Worm (Caenorhabditis elegans) whole organism, L3 larva: ENCODE data around the gene rnp-5.

Experiments
- R02D3.7 ChIP-seq: fragments of 150-350 bp; optimal IDR thresholded peaks from 2 replicates; lab custom pipeline; 2014; ENCODE audit warnings: missing biosample characterization, missing genetic modification characterization
- aly-2 ChIP-seq: fragments of 150-350 bp; optimal IDR thresholded peaks from 2 replicates; lab custom pipeline; 2014; ENCODE audit warnings: missing biosample characterization, missing genetic modification characterization
- ama-1 ChIP-seq: fragments of 150-350 bp; optimal IDR thresholded peaks from 2 replicates; lab custom pipeline; 2018
- ceh-28 ChIP-seq: fragments of 150-350 bp; optimal IDR thresholded peaks from 2 replicates; lab custom pipeline; 2014; ENCODE audit warnings: missing biosample characterization, missing genetic modification reagents, missing genetic modification characterization
- egl-27 ChIP-seq: sonication (generic microtip); optimal IDR thresholded peaks from 4 replicates; lab custom pipeline; 2017; ENCODE audit warnings: missing biosample characterization, missing genetic modification reagents, missing genetic modification characterization
- egl-5 ChIP-seq: fragments of 150-350 bp; optimal IDR thresholded peaks from 2 replicates; lab custom pipeline; 2017; ENCODE audit warnings: missing biosample characterization, missing genetic modification reagents, missing genetic modification characterization, inconsistent platforms
- elt-2 ChIP-seq: sonication (generic microtip); optimal IDR thresholded peaks from 2 replicates; lab custom pipeline; 2016; ENCODE audit warnings: missing genetic modification reagents, mild to moderate bottlenecking, missing genetic modification characterization, missing compliant biosample characterization
- elt-3 ChIP-seq, 3 experiments: fragments of 150-350 bp in 1 of 3; sonication (generic microtip) in 2 of 3; optimal IDR thresholded peaks; 2 replicates in 2 of 3; 4 replicates in 1 of 3; lab custom pipeline; 2014 to 2017; ENCODE audit warnings: missing biosample characterization in 3 of 3, missing genetic modification characterization in 3 of 3
- eor-1 ChIP-seq, 2 experiments: fragments of 150-350 bp; optimal IDR thresholded peaks; 2 replicates each; lab custom pipeline; 2014 to 2018; ENCODE audit warnings: missing biosample characterization in 2 of 2, missing genetic modification characterization in 2 of 2
- fkh-10 ChIP-seq: sonication (generic microtip); optimal IDR thresholded peaks from 2 replicates; lab custom pipeline; 2017; ENCODE audit warnings: missing biosample characterization, missing genetic modification reagents, missing genetic modification characterization
- fkh-2 ChIP-seq: fragments of 150-350 bp; optimal IDR thresholded peaks from 2 replicates; lab custom pipeline; 2014; ENCODE audit warnings: missing biosample characterization, missing genetic modification reagents, missing genetic modification characterization
- fos-1 ChIP-seq: fragments of 150-350 bp; optimal IDR thresholded peaks from 2 replicates; lab custom pipeline; 2014; ENCODE audit warnings: missing biosample characterization, missing genetic modification characterization
- hmg-11 ChIP-seq: sonication (generic microtip); optimal IDR thresholded peaks from 2 replicates; lab custom pipeline; 2016; ENCODE audit warnings: missing genetic modification characterization, missing compliant biosample characterization
- jun-1 ChIP-seq: fragments of 150-350 bp; optimal IDR thresholded peaks from 2 replicates; lab custom pipeline; 2014; ENCODE audit warnings: missing biosample characterization, missing genetic modification reagents, missing genetic modification characterization
- lin-15B ChIP-seq: fragments of 150-350 bp; optimal IDR thresholded peaks from 2 replicates; lab custom pipeline; 2014; ENCODE audit warnings: missing biosample characterization, missing genetic modification characterization
- lin-39 ChIP-seq: fragments of 150-350 bp; optimal IDR thresholded peaks from 2 replicates; lab custom pipeline; 2018; ENCODE audit warnings: missing biosample characterization, missing genetic modification reagents, missing genetic modification characterization
- mdl-1 ChIP-seq: fragments of 150-350 bp; optimal IDR thresholded peaks from 2 replicates; lab custom pipeline; 2014; ENCODE audit warnings: missing biosample characterization, missing genetic modification characterization
- nfya-1 ChIP-seq: sonication (generic microtip); optimal IDR thresholded peaks from 2 replicates; lab custom pipeline; 2017; ENCODE audit warnings: missing genetic modification characterization, mild to moderate bottlenecking, missing compliant biosample characterization, antibody characterized with exemption, moderate library complexity; ENCODE audit not compliant: insufficient read depth
- nhr-11 ChIP-seq: fragments of 150-350 bp; optimal IDR thresholded peaks from 2 replicates; lab custom pipeline; 2014; ENCODE audit warnings: missing biosample characterization, missing genetic modification characterization
- nhr-12 ChIP-seq: fragments of 150-350 bp; optimal IDR thresholded peaks from 2 replicates; lab custom pipeline; 2014; ENCODE audit warnings: missing biosample characterization, missing genetic modification characterization
- nhr-23 ChIP-seq: fragments of 150-350 bp; optimal IDR thresholded peaks from 2 replicates; lab custom pipeline; 2014; ENCODE audit warnings: missing biosample characterization, missing genetic modification reagents, missing genetic modification characterization
- nhr-25 ChIP-seq: sonication (generic microtip); optimal IDR thresholded peaks from 2 replicates; lab custom pipeline; 2017; ENCODE audit warnings: missing biosample characterization, missing genetic modification characterization
- nhr-28 ChIP-seq: fragments of 150-350 bp; optimal IDR thresholded peaks from 2 replicates; lab custom pipeline; 2014; ENCODE audit warnings: missing biosample characterization, missing genetic modification characterization
- nhr-43 ChIP-seq: sonication (generic microtip); optimal IDR thresholded peaks from 2 replicates; lab custom pipeline; 2016; ENCODE audit warnings: mild to moderate bottlenecking, missing genetic modification characterization, missing compliant biosample characterization; ENCODE audit not compliant: poor library complexity, severe bottlenecking
- nhr-67 ChIP-seq: fragments of 150-350 bp; optimal IDR thresholded peaks from 2 replicates; lab custom pipeline; 2014; ENCODE audit warnings: missing biosample characterization, missing genetic modification characterization
- nhr-76 ChIP-seq: fragments of 150-350 bp; sonication (generic microtip); optimal IDR thresholded peaks from 5 replicates; lab custom pipeline; 2014; ENCODE audit warnings: missing biosample characterization, missing genetic modification characterization
- pha-4 ChIP-seq: fragments of 150-350 bp; optimal IDR thresholded peaks from 2 replicates; lab custom pipeline; 2014; ENCODE audit warnings: missing biosample characterization, missing genetic modification reagents, missing genetic modification characterization
- pqm-1 ChIP-seq: fragments of 150-350 bp; optimal IDR thresholded peaks from 2 replicates; lab custom pipeline; 2017; ENCODE audit warnings: missing biosample characterization, missing genetic modification characterization, inconsistent platforms
- sea-2 ChIP-seq: fragments of 150-350 bp; sonication (generic microtip); optimal IDR thresholded peaks from 4 replicates; lab custom pipeline; 2014; ENCODE audit warnings: missing biosample characterization, missing genetic modification reagents, missing genetic modification characterization
- skn-1 ChIP-seq: fragments of 150-350 bp; optimal IDR thresholded peaks from 2 replicates; lab custom pipeline; 2014; ENCODE audit warnings: missing biosample characterization, missing genetic modification characterization
- snpc-4 ChIP-seq: fragments of 150-350 bp; optimal IDR thresholded peaks from 2 replicates; lab custom pipeline; 2014; ENCODE audit warnings: missing biosample characterization, missing genetic modification characterization
- tbx-2 ChIP-seq: sonication (generic microtip); optimal IDR thresholded peaks from 2 replicates; lab custom pipeline; 2016; ENCODE audit warnings: mild to moderate bottlenecking, missing genetic modification characterization, missing compliant biosample characterization
- zag-1 ChIP-seq: fragments of 150-350 bp; optimal IDR thresholded peaks from 2 replicates; lab custom pipeline; 2014; ENCODE audit warnings: missing biosample characterization, missing genetic modification characterization
- ztf-11 ChIP-seq: fragments of 150-350 bp; optimal IDR thresholded peaks from 2 replicates; lab custom pipeline; 2014; ENCODE audit warnings: missing biosample characterization, missing genetic modification characterization

rnp-5 gene

ce11 chrIII:895525-895924 lies 41.8 kb upstream of the rnp-5 start, which contains the start of the genes ztf-18 and F23H11.2:
ztf-18 (minus strand) TSS chrIII:895712.
F23H11.2 (plus strand) TSS chrIII:895747.
- TF ChIP-seq nhr-67 (tag; lab: Kevin White, UChicago) (no peak), nhr-11 (tag; lab: Kevin White, UChicago) (no peak), mdl-1 (tag; lab: Kevin White, UChicago) (no peak), R02D3.7 (no peak)

ce11 chrIII:891014-891413 lies 37.3 kb upstream of the rnp-5 start, which contains the start of gene T24C4.10:
T24C4.10 (minus strand) TSS chrIII:891243.
- no peak for TF ChIP-seq fkh-2 (tag; lab: Kevin White, UChicago)
- TF ChIP-seq eor-1 (tag; optimal IDR thresholded peaks at IDR 0.05; lab: Kevin White, UChicago): no peak
- peak; percentile 48 for TF ChIP-seq pqm-1 (tag; lab: Kevin White, UChicago)
- no peak for TF ChIP-seq ztf-11 (tag; lab: Kevin White, UChicago)
- peak; percentile 62 for TF ChIP-seq elt-2
- TF ChIP-seq nfya-1: no peak

- TF ChIP-seq nhr-12 (no peak), fkh-2 (tag; lab: Kevin White, UChicago) (no peak), nfya-1 (peak; percentile 19)
- TF ChIP-seq, all 47 proteins: peak for 1
These were observed 35.4 kb upstream of the rnp-5 start for ce11 chrIII:888983-889549.

- TF ChIP-seq zag-1 (tag; lab: Kevin White, UChicago) (no peak), nhr-25 (tag; lab: Kevin White, UChicago) (peak; percentile 2), nhr-28 (no peak), mdl-1 (tag; lab: Kevin White, UChicago) (peak; percentile 48), elt-2 (peak; percentile 66), nhr-23 (tag; lab: Kevin White, UChicago) (peak; percentile 60), lin-15B (peak; percentile 40), egl-27 (tag; lab: Kevin White, UChicago) (peak; percentile 50), jun-1 (tag; lab: Kevin White, UChicago) (peak; percentile 31), skn-1 (tag; lab: Kevin White, UChicago) (peak; percentile 41), lin-39 (tag; lab: Kevin White, UChicago) (peak; percentile 81), snpc-4 (tag; lab: Kevin White, UChicago) (peak; percentile 76), fkh-10 (GFP tag; lab: Kevin White, UChicago) (peak; percentile 33), pha-4 (tag; lab: Kevin White, UChicago) (peak; percentile 46), ama-1 (lab: Kevin White, UChicago) (peak; percentile 45), egl-5 (tag; lab: Kevin White, UChicago) (peak; percentile 60), hmg-11 (tag; lab: Kevin White, UChicago) (peak; percentile 71), nfya-1 (peak; percentile 82), ceh-28 (tag; lab: Kevin White, UChicago) (peak; percentile 89), fos-1 (no peak), elt-3 (tag; optimal IDR thresholded peaks at IDR 0.05; lab: Kevin White, UChicago) (no peak), sea-2 (GFP tag; lab: Kevin White, UChicago) (peak; percentile 79), nhr-76 (tag; lab: Kevin White, UChicago) (no peak), R02D3.7 (no peak), ztf-11 (tag; lab: Kevin White, UChicago) (no peak), pqm-1 (tag; lab: Kevin White, UChicago) (peak; percentile 8), tbx-2 (tag; lab: Kevin White, UChicago) (peak; percentile 37), nhr-43 (tag; lab: Kevin White, UChicago) (no peak)
These were observed 34.2 kb upstream of the rnp-5 start for ce11 chrIII:887874-888299.

- TF ChIP-seq ama-1 (lab: Kevin White, UChicago): peak; percentile 21
- peak; percentile 37 for TF ChIP-seq nhr-23 (tag; lab: Kevin White, UChicago)
- TF ChIP-seq aly-2 (tag; lab: Kevin White, UChicago): no peak
- no peak for TF ChIP-seq R02D3.7
- peak; percentile 67 for TF ChIP-seq ceh-28 (tag; lab: Kevin White, UChicago)
- peak; percentile 24 for TF ChIP-seq nhr-25 (tag; lab: Kevin White, UChicago)
These were observed 33.0 kb upstream of the rnp-5 start, which contains the start of gene zer-1 for ce11 chrIII:886726-887125. zer-1 (minus strand) TSS chrIII:886793.
